Fruit fly (Drosophila melanogaster) whole organism, embryonic: ENCODE measurements around the gene CG43402.
A peak's percentile ranks its signal among the peaks of the same experiment; 100 is the strongest.

Experiments used
- BtbVII ChIP-seq: fragments of 200-800 bp; sonication (Bioruptor generic); optimal IDR thresholded peaks from 3 replicates; lab custom pipeline; 2017; ENCODE audit warnings: missing biosample characterization, mild to moderate bottlenecking, missing genetic modification characterization
- CG10366 ChIP-seq: fragments of 200-800 bp; sonication (Bioruptor generic); IDR thresholded peaks from 2 replicates; pipeline ENCODE4 v1.3.6; 2022; ENCODE audit warnings: missing biosample characterization, missing genetic modification characterization
- CG10543 ChIP-seq: fragments of 200-800 bp; sonication (Bioruptor generic); optimal IDR thresholded peaks from 3 replicates; lab custom pipeline; 2017; ENCODE audit warnings: missing biosample characterization, mild to moderate bottlenecking, missing genetic modification characterization, moderate library complexity
- CG14050 ChIP-seq: fragments of 200-800 bp; sonication (Bioruptor generic); IDR thresholded peaks from 3 replicates; pipeline ENCODE4 v1.3.6; 2022; ENCODE audit warnings: missing biosample characterization, missing genetic modification characterization
- CG15011 ChIP-seq: fragments of 200-800 bp; sonication (Bioruptor generic); optimal IDR thresholded peaks from 3 replicates; lab custom pipeline; 2018; ENCODE audit warnings: missing biosample characterization, mild to moderate bottlenecking, missing genetic modification characterization
- CG15696 ChIP-seq: fragments of 200-800 bp; sonication (Bioruptor generic); optimal IDR thresholded peaks from 2 replicates; lab custom pipeline; 2019; ENCODE audit warnings: missing biosample characterization, mild to moderate bottlenecking, missing genetic modification characterization, moderate library complexity
- CG17568 ChIP-seq: fragments of 200-800 bp; sonication (Bioruptor generic); optimal IDR thresholded peaks from 2 replicates; lab custom pipeline; 2018; ENCODE audit warnings: missing biosample characterization, mild to moderate bottlenecking, missing genetic modification characterization, moderate library complexity
- CG18262 ChIP-seq: fragments of 200-800 bp; optimal IDR thresholded peaks from 3 replicates; lab custom pipeline; 2019; ENCODE audit warnings: missing biosample characterization, mild to moderate bottlenecking, missing genetic modification characterization, moderate library complexity
- CG18619 ChIP-seq: fragments of 200-800 bp; sonication (Bioruptor generic); optimal IDR thresholded peaks from 3 replicates; lab custom pipeline; 2017; ENCODE audit warnings: missing biosample characterization, mild to moderate bottlenecking, missing genetic modification characterization
- CG2875 ChIP-seq: fragments of 200-800 bp; sonication (Bioruptor generic); optimal IDR thresholded peaks from 2 replicates; lab custom pipeline; 2017; ENCODE audit warnings: missing biosample characterization, mild to moderate bottlenecking, missing genetic modification characterization, missing genetic modification reagents
- CG30431 ChIP-seq: fragments of 200-800 bp; sonication (Bioruptor generic); optimal IDR thresholded peaks from 2 replicates; lab custom pipeline; 2017; ENCODE audit warnings: missing biosample characterization, missing genetic modification characterization
- CG3281 ChIP-seq: fragments of 200-800 bp; sonication (Bioruptor generic); optimal IDR thresholded peaks from 3 replicates; lab custom pipeline; 2017; ENCODE audit warnings: missing biosample characterization, mild to moderate bottlenecking, missing genetic modification characterization
- CG34422 ChIP-seq: fragments of 200-800 bp; sonication (Bioruptor generic); IDR thresholded peaks from 3 replicates; pipeline ENCODE4 v1.3.6; 2022; ENCODE audit warnings: missing biosample characterization, missing genetic modification characterization
- CG43689 ChIP-seq: fragments of 200-800 bp; sonication (Bioruptor generic); IDR thresholded peaks from 2 replicates; pipeline ENCODE4 v1.3.6; 2022; ENCODE audit warnings: missing biosample characterization, missing genetic modification characterization
- CG4404 ChIP-seq: fragments of 200-800 bp; sonication (Bioruptor generic); IDR thresholded peaks from 2 replicates; pipeline ENCODE4 v1.3.6; 2022; ENCODE audit warnings: missing biosample characterization, missing genetic modification characterization
- CG7963 ChIP-seq: fragments of 200-800 bp; sonication (Bioruptor generic); IDR thresholded peaks from 3 replicates; pipeline ENCODE4 v1.3.6; 2022; ENCODE audit warnings: missing biosample characterization, missing genetic modification characterization; ENCODE audit not compliant: partially characterized antibody
- CG8290 ChIP-seq, 3 experiments: fragments of 200-800 bp; sonication (Bioruptor generic); optimal IDR thresholded peaks; 2 replicates each; lab custom pipeline; 2016 to 2019; ENCODE audit warnings: missing biosample characterization in 3 of 3, missing genetic modification characterization in 3 of 3, mild to moderate bottlenecking in 2 of 3, moderate library complexity in 1 of 3
- CG8765 ChIP-seq: fragments of 200-800 bp; sonication (Bioruptor generic); IDR thresholded peaks from 2 replicates; pipeline ENCODE4 v1.3.6; 2022; ENCODE audit warnings: missing biosample characterization, missing genetic modification characterization
- CG8924 ChIP-seq: fragments of 200-800 bp; optimal IDR thresholded peaks from 3 replicates; lab custom pipeline; 2019; ENCODE audit warnings: missing biosample characterization, mild to moderate bottlenecking, missing genetic modification characterization, moderate library complexity
- CG9797 ChIP-seq: fragments of 200-800 bp; sonication (Bioruptor generic); optimal IDR thresholded peaks from 3 replicates; lab custom pipeline; 2018; ENCODE audit warnings: missing biosample characterization, mild to moderate bottlenecking, missing genetic modification characterization
- Camta ChIP-seq: fragments of 200-800 bp; sonication (Bioruptor generic); optimal IDR thresholded peaks from 2 replicates; lab custom pipeline; 2016; ENCODE audit warnings: missing biosample characterization, missing genetic modification characterization
- Chrac-16 ChIP-seq: fragments of 200-800 bp; sonication (Bioruptor generic); optimal IDR thresholded peaks from 3 replicates; lab custom pipeline; 2016; ENCODE audit warnings: missing biosample characterization, missing genetic modification characterization
- D ChIP-seq, 2 experiments: fragments of 200-800 bp in 1 of 2; fragments of >200 bp in 1 of 2; sonication (Bioruptor generic) in 1 of 2; optimal IDR thresholded peaks; 2 replicates in 1 of 2; 3 replicates in 1 of 2; lab custom pipeline; 2017; ENCODE audit warnings: mild to moderate bottlenecking in 1 of 2, missing biosample characterization in 1 of 2, missing genetic modification characterization in 1 of 2, missing genetic modification reagents in 1 of 2
- Doc2 ChIP-seq: fragments of 200-800 bp; sonication (Bioruptor generic); IDR thresholded peaks from 2 replicates; pipeline ENCODE4 v1.3.6; 2022; ENCODE audit warnings: missing biosample characterization, missing genetic modification characterization
- Eip74EF ChIP-seq, 2 experiments: fragments of 200-800 bp in 1 of 2; fragments of >200 bp in 1 of 2; sonication (Bioruptor generic) in 1 of 2; optimal IDR thresholded peaks; 2 replicates each; lab custom pipeline; 2017 to 2019; ENCODE audit warnings: missing biosample characterization in 2 of 2, missing genetic modification characterization in 2 of 2, mild to moderate bottlenecking in 1 of 2, moderate library complexity in 1 of 2
- Fer2 ChIP-seq: fragments of 200-800 bp; sonication (Bioruptor generic); optimal IDR thresholded peaks from 2 replicates; lab custom pipeline; 2018; ENCODE audit warnings: missing biosample characterization, mild to moderate bottlenecking, missing genetic modification characterization, moderate library complexity
- HLH54F ChIP-seq: fragments of 200-800 bp; sonication (Bioruptor generic); optimal IDR thresholded peaks from 3 replicates; lab custom pipeline; 2016; ENCODE audit warnings: missing biosample characterization, missing genetic modification characterization
- Hand ChIP-seq: fragments of 200-800 bp; sonication (Bioruptor generic); optimal IDR thresholded peaks from 2 replicates; lab custom pipeline; 2017; ENCODE audit warnings: mild to moderate bottlenecking, missing biosample characterization, missing genetic modification reagents, missing genetic modification characterization
- Hr3 ChIP-seq: fragments of 200-800 bp; sonication (Bioruptor generic); optimal IDR thresholded peaks from 3 replicates; lab custom pipeline; 2016; ENCODE audit warnings: missing biosample characterization, missing genetic modification characterization
- MBD-R2 ChIP-seq: fragments of 200-800 bp; sonication (Bioruptor generic); IDR thresholded peaks from 2 replicates; pipeline ENCODE4 v1.3.6; 2022; ENCODE audit warnings: missing biosample characterization, missing genetic modification characterization
- Neu2 ChIP-seq: fragments of 200-800 bp; sonication (Bioruptor generic); optimal IDR thresholded peaks from 3 replicates; lab custom pipeline; 2016; ENCODE audit warnings: missing biosample characterization, missing genetic modification characterization, borderline replicate concordance
- Optix ChIP-seq: fragments of 200-800 bp; sonication (Bioruptor generic); IDR thresholded peaks from 3 replicates; pipeline ENCODE4 v1.3.6; 2022; ENCODE audit warnings: missing biosample characterization, missing genetic modification characterization
- Six4 ChIP-seq: fragments of 200-800 bp; sonication (Bioruptor generic); optimal IDR thresholded peaks from 2 replicates; lab custom pipeline; 2016; ENCODE audit warnings: missing biosample characterization, missing genetic modification characterization
- abd-A ChIP-seq: fragments of 200-800 bp; sonication (Bioruptor generic); optimal IDR thresholded peaks from 3 replicates; lab custom pipeline; 2019; ENCODE audit warnings: missing biosample characterization, mild to moderate bottlenecking, missing genetic modification characterization, moderate library complexity
- ara ChIP-seq: fragments of 200-800 bp; sonication (Bioruptor generic); IDR thresholded peaks from 2 replicates; pipeline ENCODE4 v1.3.6; 2022; ENCODE audit warnings: missing biosample characterization, missing genetic modification characterization
- en ChIP-seq: fragments of 200-800 bp; sonication (Bioruptor generic); optimal IDR thresholded peaks from 2 replicates; lab custom pipeline; 2016; ENCODE audit warnings: missing biosample characterization, missing genetic modification characterization
- fru ChIP-seq: fragments of >200 bp; optimal IDR thresholded peaks from 2 replicates; lab custom pipeline; 2017
- hkb ChIP-seq, 2 experiments: fragments of 200-800 bp in 1 of 2; fragments of >200 bp in 1 of 2; sonication (Bioruptor generic) in 1 of 2; IDR thresholded peaks in 1 of 2; optimal IDR thresholded peaks in 1 of 2; 2 replicates each; pipeline versions ENCODE4 v1.3.6 to Lab custom; 2017 to 2022; ENCODE audit warnings: missing biosample characterization in 1 of 2, missing genetic modification characterization in 1 of 2
- ind ChIP-seq: fragments of 200-800 bp; sonication (Bioruptor generic); optimal IDR thresholded peaks from 3 replicates; lab custom pipeline; 2016; ENCODE audit warnings: missing biosample characterization, missing genetic modification characterization
- knrl ChIP-seq: fragments of 200-800 bp; sonication (Bioruptor generic); IDR thresholded peaks from 3 replicates; pipeline ENCODE4 v1.3.6; 2022; ENCODE audit warnings: missing biosample characterization, missing genetic modification characterization; ENCODE audit not compliant: partially characterized antibody
- rib ChIP-seq: fragments of 200-800 bp; sonication (Bioruptor generic); IDR thresholded peaks from 2 replicates; pipeline ENCODE4 v1.3.6; 2022; ENCODE audit warnings: missing biosample characterization, missing genetic modification characterization
- slp2 ChIP-seq: fragments of 200-800 bp; sonication (Bioruptor generic); optimal IDR thresholded peaks from 2 replicates; lab custom pipeline; 2016; ENCODE audit warnings: missing biosample characterization, missing genetic modification characterization
- so ChIP-seq: fragments of 200-800 bp; sonication (Bioruptor generic); IDR thresholded peaks from 3 replicates; pipeline ENCODE4 v1.3.6; 2022; ENCODE audit warnings: missing biosample characterization, missing genetic modification characterization
- sug ChIP-seq: fragments of 200-800 bp; optimal IDR thresholded peaks from 2 replicates; lab custom pipeline; 2019; ENCODE audit warnings: missing biosample characterization, mild to moderate bottlenecking, missing genetic modification characterization, moderate library complexity
- tna ChIP-seq: fragments of 200-800 bp; sonication (Bioruptor generic); IDR thresholded peaks from 2 replicates; pipeline ENCODE4 v1.3.6; 2022; ENCODE audit warnings: missing biosample characterization, missing genetic modification characterization; ENCODE audit not compliant: partially characterized antibody
- twi ChIP-seq: fragments of 200-800 bp; optimal IDR thresholded peaks from 2 replicates; lab custom pipeline; 2019; ENCODE audit warnings: missing biosample characterization, mild to moderate bottlenecking, missing genetic modification characterization, moderate library complexity
- unpg ChIP-seq: fragments of 200-800 bp; sonication (Bioruptor generic); optimal IDR thresholded peaks from 3 replicates; lab custom pipeline; 2018; ENCODE audit warnings: missing biosample characterization, mild to moderate bottlenecking, missing genetic modification characterization, moderate library complexity
- zf30C ChIP-seq: fragments of 200-800 bp; sonication (Bioruptor generic); optimal IDR thresholded peaks from 3 replicates; lab custom pipeline; 2018; ENCODE audit warnings: missing biosample characterization, mild to moderate bottlenecking, missing genetic modification characterization

The CG43402 gene

DNA sequence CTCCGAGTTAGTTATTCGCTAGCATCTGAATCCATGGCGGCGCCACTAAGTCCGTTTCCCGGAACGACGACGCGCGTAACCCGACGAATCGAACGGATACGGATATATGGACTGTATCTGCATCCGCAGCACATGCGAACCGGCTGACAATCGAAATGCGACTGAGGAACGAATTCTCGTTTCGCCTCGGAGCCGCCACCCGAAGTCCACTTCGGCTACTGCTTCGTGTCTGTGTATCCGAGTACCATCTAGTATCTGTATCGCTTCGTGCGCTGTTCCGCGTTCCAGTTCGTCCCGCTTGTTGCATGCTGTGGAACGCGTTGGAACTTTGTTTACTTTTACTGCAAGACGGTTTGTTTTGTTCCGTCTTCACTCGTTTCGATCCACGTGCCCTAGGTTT, 22.1 kb upstream of the CG43402 start, which contains the start of gene robo2 (continued):
- TF ChIP-seq sug (tag; lab: Kevin White, UChicago) (peak; percentile 60), CG43689 (GFP tag; lab: Robert Waterston, UW) (no peak), Fer2 (tag; lab: Kevin White, UChicago) (no peak), CG18262 (tag; lab: Kevin White, UChicago) (peak; percentile 32), ind (GFP tag; lab: Kevin White, UChicago) (no peak), Doc2 (no peak), Six4 (no peak), hkb (optimal IDR thresholded peaks at IDR 0.05; lab: Kevin White, UChicago) (no peak), hkb (GFP tag; IDR thresholded peaks at IDR 0.05; lab: Robert Waterston, UW) (peak; percentile 76), CG15696 (tag; lab: Kevin White, UChicago) (peak; percentile 26), knrl (GFP tag; lab: Robert Waterston, UW) (peak; percentile 36; the same call in 1 of the 3 replicates), slp2 (GFP tag; lab: Kevin White, UChicago) (peak; percentile 48), CG7963 (GFP tag; lab: Robert Waterston, UW) (peak; percentile 45; the same call in 1 of the 3 replicates), CG34422 (GFP tag; lab: Robert Waterston, UW) (peak; percentile 85; the same call in 2 of the 3 replicates), unpg (GFP tag; lab: Kevin White, UChicago) (peak; percentile 53), D (optimal IDR thresholded peaks at IDR 0.05; lab: Kevin White, UChicago) (peak; percentile 31), D (GFP tag; optimal IDR thresholded peaks at IDR 0.05; lab: Kevin White, UChicago) (peak; percentile 16), CG10366 (GFP tag; lab: Robert Waterston, UW) (no peak), CG8924 (tag; lab: Kevin White, UChicago) (peak; percentile 47), so (GFP tag; lab: Robert Waterston, UW) (peak; percentile 56; the same call in 2 of the 3 replicates), Chrac-16 (GFP tag; lab: Kevin White, UChicago) (no peak), CG10543 (GFP tag; lab: Kevin White, UChicago) (peak; percentile 84), zf30C (GFP tag; lab: Kevin White, UChicago) (peak; percentile 15), abd-A (tag; lab: Kevin White, UChicago) (peak; percentile 79), CG30431 (no peak), CG8290 (GFP tag; optimal IDR thresholded peaks at IDR 0.05; lab: Kevin White, UChicago) (peak; percentile 45), CG8290 (tag; optimal IDR thresholded peaks at IDR 0.05; lab: Kevin White, UChicago) (peak; percentile 75 to 92), HLH54F (GFP tag; lab: Kevin White, UChicago) (peak; percentile 1), CG8765 (peak; percentile 29; the same call in 1 of the 2 replicates), Neu2 (peak; percentile 7), rib (GFP tag; lab: Robert Waterston, UW) (peak; percentile 80; the same call in 1 of the 2 replicates), twi (tag; lab: Kevin White, UChicago) (peak; percentile 38), BtbVII (GFP tag; lab: Kevin White, UChicago) (peak; percentile 70), tna (GFP tag; lab: Robert Waterston, UW) (peak; percentile 39; the same call in 1 of the 2 replicates), Eip74EF (GFP tag; optimal IDR thresholded peaks at IDR 0.05; lab: Kevin White, UChicago) (peak in 1 of 2 experiments; percentile 51), CG4404 (GFP tag; lab: Robert Waterston, UW) (no peak), CG17568 (GFP tag; lab: Kevin White, UChicago) (peak; percentile 45), MBD-R2 (GFP tag; lab: Robert Waterston, UW) (peak; percentile 26; the same call in 1 of the 2 replicates), CG3281 (GFP tag; lab: Kevin White, UChicago) (peak; percentile 53), Camta (GFP tag; lab: Kevin White, UChicago) (peak; percentile 45), fru (no peak), CG14050 (GFP tag; lab: Robert Waterston, UW) (peak; percentile 43; the same call in 2 of the 3 replicates), CG9797 (no peak), Hr3 (GFP tag; lab: Kevin White, UChicago) (no peak), CG18619 (GFP tag; lab: Kevin White, UChicago) (peak; percentile 42), ara (GFP tag; lab: Robert Waterston, UW) (peak; percentile 59; the same call in 1 of the 2 replicates), CG15011 (GFP tag; lab: Kevin White, UChicago) (no peak), Optix (GFP tag; lab: Robert Waterston, UW) (0 out of 3 replicates have a peak, but pooled peaks have one; percentile 9), en (GFP tag; lab: Kevin White, UChicago) (no peak), CG2875 (GFP tag; lab: Kevin White, UChicago) (peak; percentile 68), Hand (GFP tag; lab: Kevin White, UChicago) (peak; percentile 1)
